Worm (Caenorhabditis elegans): ENCODE results near the gene Y54G2A.32.

Gene Y54G2A.32

ce11 chrIV:2803652-2804051 is at the start of gene Y54G2A.32:
TSS of gene Y54G2A.32 (plus strand) at chrIV:2803952.
- TF ChIP-seq him-1 (tag; optimal IDR thresholded peaks at IDR 0.05) (no peak), dao-5 (tag; optimal IDR thresholded peaks at IDR 0.05) (no peak), W03F9.2 (tag; optimal IDR thresholded peaks at IDR 0.05) (no peak)

- TF ChIP-seq W03F9.2 (tag; optimal IDR thresholded peaks at IDR 0.05), result no peak
- no peak for TF ChIP-seq dao-5 (tag; optimal IDR thresholded peaks at IDR 0.05)
These were observed 45.7 kb upstream of the Y54G2A.32 start for ce11 chrIV:2758079-2758478.

ce11 chrIV:2759163-2759562 is 44.6 kb upstream of the Y54G2A.32 start, which contains the start of gene Y54G2A.38:
TSS of gene Y54G2A.38 (plus strand) at chrIV:2759463.
- no peak for TF ChIP-seq W03F9.2 (tag; optimal IDR thresholded peaks at IDR 0.05)
- no peak for TF ChIP-seq dao-5 (tag; optimal IDR thresholded peaks at IDR 0.05)
- TF ChIP-seq him-1 (tag; optimal IDR thresholded peaks at IDR 0.05), result no peak

ce11 chrIV:2761477-2761876 is 42.3 kb upstream of the Y54G2A.32 start:
- no peak for TF ChIP-seq W03F9.2 (tag; optimal IDR thresholded peaks at IDR 0.05)
- no peak for TF ChIP-seq dao-5 (tag; optimal IDR thresholded peaks at IDR 0.05)

ce11 chrIV:2762380-2762779 is 41.4 kb upstream of the Y54G2A.32 start, which contains the start of gene Y54G2A.77:
TSS of gene Y54G2A.77 (plus strand) at chrIV:2762680.
- TF ChIP-seq W03F9.2 (tag; optimal IDR thresholded peaks at IDR 0.05) (no peak), dao-5 (tag; optimal IDR thresholded peaks at IDR 0.05) (no peak), him-1 (tag; optimal IDR thresholded peaks at IDR 0.05) (no peak)

ce11 chrIV:2764160-2764559 is 39.6 kb upstream of the Y54G2A.32 start:
- no peak for TF ChIP-seq him-1 (tag; optimal IDR thresholded peaks at IDR 0.05)
- TF ChIP-seq W03F9.2 (tag; optimal IDR thresholded peaks at IDR 0.05), result no peak
- no peak for TF ChIP-seq dao-5 (tag; optimal IDR thresholded peaks at IDR 0.05)

ce11 chrIV:2765048-2765708 is 38.6 kb upstream of the Y54G2A.32 start:
- TF ChIP-seq him-1 (tag; optimal IDR thresholded peaks at IDR 0.05) (no peak), dao-5 (tag; optimal IDR thresholded peaks at IDR 0.05) (no peak), W03F9.2 (tag; optimal IDR thresholded peaks at IDR 0.05) (no peak)

- TF ChIP-seq dao-5 (tag; optimal IDR thresholded peaks at IDR 0.05) (no peak), him-1 (tag; optimal IDR thresholded peaks at IDR 0.05) (no peak)
These were observed 33.7 kb upstream of the Y54G2A.32 start for ce11 chrIV:2770067-2770466.

ce11 chrIV:2770835-2771234 is 32.9 kb upstream of the Y54G2A.32 start:
- TF ChIP-seq him-1 (tag; optimal IDR thresholded peaks at IDR 0.05), result no peak
- no peak for TF ChIP-seq W03F9.2 (tag; optimal IDR thresholded peaks at IDR 0.05)
- no peak for TF ChIP-seq dao-5 (tag; optimal IDR thresholded peaks at IDR 0.05)

ce11 chrIV:2771692-2772091 is 32.1 kb upstream of the Y54G2A.32 start, which contains the start of gene Y54G2A.11:
TSS of gene Y54G2A.11 (minus strand) at chrIV:2771792.
- no peak for TF ChIP-seq W03F9.2 (tag; optimal IDR thresholded peaks at IDR 0.05)
- TF ChIP-seq him-1 (tag; optimal IDR thresholded peaks at IDR 0.05), result no peak
- no peak for TF ChIP-seq dao-5 (tag; optimal IDR thresholded peaks at IDR 0.05)

- TF ChIP-seq dao-5 (tag; optimal IDR thresholded peaks at IDR 0.05), result no peak
- no peak for TF ChIP-seq him-1 (tag; optimal IDR thresholded peaks at IDR 0.05)
- TF ChIP-seq W03F9.2 (tag; optimal IDR thresholded peaks at IDR 0.05), result no peak
These were observed 31.4 kb upstream of the Y54G2A.32 start for ce11 chrIV:2772209-2772851.

- TF ChIP-seq him-1 (tag; optimal IDR thresholded peaks at IDR 0.05) (no peak), W03F9.2 (tag; optimal IDR thresholded peaks at IDR 0.05) (no peak), dao-5 (tag; optimal IDR thresholded peaks at IDR 0.05) (no peak)
These were observed 30.3 kb upstream of the Y54G2A.32 start for ce11 chrIV:2773382-2773979.

- TF ChIP-seq dao-5 (tag; optimal IDR thresholded peaks at IDR 0.05) (no peak), W03F9.2 (tag; optimal IDR thresholded peaks at IDR 0.05) (peak; percentile 43), him-1 (tag; optimal IDR thresholded peaks at IDR 0.05) (no peak)
These were observed 29.3 kb upstream of the Y54G2A.32 start for ce11 chrIV:2774500-2774899.

ce11 chrIV:2775992-2776630 is 27.6 kb upstream of the Y54G2A.32 start:
- TF ChIP-seq dao-5 (tag; optimal IDR thresholded peaks at IDR 0.05) (no peak), W03F9.2 (tag; optimal IDR thresholded peaks at IDR 0.05) (no peak), him-1 (tag; optimal IDR thresholded peaks at IDR 0.05) (no peak)

Measured in whole organism, L4/young adult.